Worm (Caenorhabditis elegans) whole organism, late embryonic: Measurements from ENCODE around the gene mdt-26.

Source experiments
- ceh-14 ChIP-seq: sonication (generic microtip); optimal IDR thresholded peaks from 2 replicates; lab custom pipeline; 2016; ENCODE audit warnings: missing genotype, missing genetic modification characterization, missing compliant biosample characterization
- ceh-22 ChIP-seq: sonication (generic microtip); optimal IDR thresholded peaks from 2 replicates; lab custom pipeline; 2017; ENCODE audit warnings: missing biosample characterization, missing genetic modification characterization

- TF ChIP-seq ceh-14 (tag; lab: Kevin White, UChicago) (no peak), ceh-22 (tag; lab: Kevin White, UChicago) (no peak)
Observed at ce11 chrII:5712126-5712525, 51.1 kb downstream of the mdt-26 start.
